Worm (Caenorhabditis elegans): ENCODE data around the gene mppb-1.

mppb-1 gene

ce11 chrIV:9090538-9091195, 16.2 kb downstream of the mppb-1 start:
- TF ChIP-seq T20F7.1 (GFP tag; optimal IDR thresholded peaks at IDR 0.05) (no peak), hlh-30 (tag; optimal IDR thresholded peaks at IDR 0.05; ENCODE audit: insufficient read depth) (peak; percentile 60), unc-62 (GFP tag; optimal IDR thresholded peaks at IDR 0.05 in 1 of 2) (peak in 1 of 2 experiments; percentile 32), unc-62 (tag; optimal IDR thresholded peaks at IDR 0.05) (no peak), daf-12 (tag; optimal IDR thresholded peaks at IDR 0.05) (no peak), lin-39 (tag; optimal IDR thresholded peaks at IDR 0.05) (no peak), lin-29 (GFP tag; IDR thresholded peaks at IDR 0.05) (no peak)

- TF ChIP-seq nhr-28 (tag; optimal IDR thresholded peaks at IDR 0.05) (no peak), ctbp-1 (GFP tag; IDR thresholded peaks at IDR 0.05) (peak; percentile 67; the same call in 1 of the 2 replicates), ces-1 (GFP tag; optimal IDR thresholded peaks at IDR 0.05) (peak; percentile 93), mdt-29 (GFP tag; IDR thresholded peaks at IDR 0.05) (no peak), fkh-10 (GFP tag; optimal IDR thresholded peaks at IDR 0.05) (peak; percentile 72), ceh-32 (tag; optimal IDR thresholded peaks at IDR 0.05; ENCODE audit: poor library complexity) (no peak), lsy-2 (tag; optimal IDR thresholded peaks at IDR 0.05) (peak in 1 of 2 experiments; percentile 12), mep-1 (tag; optimal IDR thresholded peaks at IDR 0.05) (peak; percentile 11), aha-1 (tag) (peak; percentile 66)
These were observed 17.5 kb downstream of the mppb-1 start for ce11 chrIV:9092011-9092410.

- TF ChIP-seq dmd-9 (GFP tag; IDR thresholded peaks at IDR 0.05) (no peak), daf-8 (GFP tag; IDR thresholded peaks at IDR 0.05) (no peak), nhr-10 (tag; optimal IDR thresholded peaks at IDR 0.05) (no peak), ama-1 (optimal IDR thresholded peaks at IDR 0.05) (peak; percentile 6), lim-7 (GFP tag; IDR thresholded peaks at IDR 0.05) (no peak), ces-1 (GFP tag; optimal IDR thresholded peaks at IDR 0.05) (no peak)
These were observed 19.5 kb downstream of the mppb-1 start, which contains the start of gene lpl-1 for ce11 chrIV:9093932-9094331. lpl-1 (minus strand) TSS chrIV:9094032.

- TF ChIP-seq daf-19 (GFP tag; conservative IDR thresholded peaks at IDR 0.05) = no peak
- no peak for TF ChIP-seq R02D3.7 (tag; optimal IDR thresholded peaks at IDR 0.05)
- TF ChIP-seq lin-38 (GFP tag; IDR thresholded peaks at IDR 0.05) = no peak
- TF ChIP-seq ces-1 (GFP tag; optimal IDR thresholded peaks at IDR 0.05) = no peak
- TF ChIP-seq jun-1 (tag; optimal IDR thresholded peaks at IDR 0.05) = no peak
- TF ChIP-seq hif-1 (tag; optimal IDR thresholded peaks at IDR 0.05) = no peak
- no peak for TF ChIP-seq ZK546.5 (tag; optimal IDR thresholded peaks at IDR 0.05)
- no peak for TF ChIP-seq T20F7.1 (GFP tag; optimal IDR thresholded peaks at IDR 0.05)
- no peak for TF ChIP-seq nhr-6 (tag; optimal IDR thresholded peaks at IDR 0.05)
- TF ChIP-seq zag-1 (tag; optimal IDR thresholded peaks at IDR 0.05) = no peak
- no peak for TF ChIP-seq skn-1 (tag; optimal IDR thresholded peaks at IDR 0.05)
- TF ChIP-seq cey-2 (tag; optimal IDR thresholded peaks at IDR 0.05; ENCODE audit: borderline replicate concordance, insufficient read depth) = no peak
- TF ChIP-seq ctbp-1 (GFP tag; IDR thresholded peaks at IDR 0.05) = no peak
- no peak for TF ChIP-seq hmg-1.1 (GFP tag; IDR thresholded peaks at IDR 0.05)
- no peak for TF ChIP-seq F26F4.8 (GFP tag; conservative IDR thresholded peaks at IDR 0.05)
- no peak for TF ChIP-seq dmd-8 (GFP tag; IDR thresholded peaks at IDR 0.05)
These were observed 19.9 kb downstream of the mppb-1 start, which contains the start of gene mrpl-42 for ce11 chrIV:9094356-9094755. mrpl-42 (minus strand) TSS chrIV:9094456.

ce11 chrIV:9095553-9095952, 21.1 kb downstream of the mppb-1 start, which contains the start of gene icln-1:
icln-1 (minus strand) TSS chrIV:9095653.
- TF ChIP-seq nhr-76 (tag; optimal IDR thresholded peaks at IDR 0.05) = no peak
- no peak for TF ChIP-seq mdt-29 (GFP tag; IDR thresholded peaks at IDR 0.05)
- no peak for TF ChIP-seq dmd-9 (GFP tag; IDR thresholded peaks at IDR 0.05)
- no peak for TF ChIP-seq hlh-30 (tag; optimal IDR thresholded peaks at IDR 0.05; ENCODE audit: insufficient read depth)
- TF ChIP-seq ztf-7 (tag; optimal IDR thresholded peaks at IDR 0.05) = no peak
- TF ChIP-seq nhr-48 (tag; optimal IDR thresholded peaks at IDR 0.05) = no peak
- TF ChIP-seq snpc-1.2 (GFP tag; IDR thresholded peaks at IDR 0.05) = no peak
- no peak for TF ChIP-seq spr-1 (tag; optimal IDR thresholded peaks at IDR 0.05)
- TF ChIP-seq skn-1 (tag; optimal IDR thresholded peaks at IDR 0.05) = no peak
- no peak for TF ChIP-seq mep-1 (tag; optimal IDR thresholded peaks at IDR 0.05)
- TF ChIP-seq hif-1 (tag; optimal IDR thresholded peaks at IDR 0.05) = no peak
- no peak for TF ChIP-seq madf-5 (GFP tag; IDR thresholded peaks at IDR 0.05)
- no peak for TF ChIP-seq F26F4.8 (GFP tag; conservative IDR thresholded peaks at IDR 0.05)
- no peak for TF ChIP-seq lin-38 (GFP tag; IDR thresholded peaks at IDR 0.05)
- TF ChIP-seq R02D3.7 (tag; optimal IDR thresholded peaks at IDR 0.05) = no peak
- no peak for TF ChIP-seq cey-2 (tag; optimal IDR thresholded peaks at IDR 0.05; ENCODE audit: borderline replicate concordance, insufficient read depth)
